Worm (Caenorhabditis elegans) whole organism, L2 larva: Measurements from ENCODE around the gene acds-10.

Experiments
- C34F6.9 ChIP-seq: fragments of 150-350 bp; optimal IDR thresholded peaks from 2 replicates; lab custom pipeline; 2014; ENCODE audit warnings: missing biosample characterization, missing genetic modification characterization
- F13H6.1 ChIP-seq: sonication (generic microtip); optimal IDR thresholded peaks from 2 replicates; lab custom pipeline; 2016; ENCODE audit warnings: missing genetic modification characterization, missing compliant biosample characterization
- R02D3.7 ChIP-seq: fragments of 150-350 bp; optimal IDR thresholded peaks from 2 replicates; lab custom pipeline; 2014; ENCODE audit warnings: missing biosample characterization, missing genetic modification characterization
- ZK546.5 ChIP-seq: sonication (generic microtip); optimal IDR thresholded peaks from 2 replicates; lab custom pipeline; 2017; ENCODE audit warnings: missing biosample characterization, missing genetic modification characterization
- aly-2 ChIP-seq: fragments of 150-350 bp; optimal IDR thresholded peaks from 2 replicates; lab custom pipeline; 2014; ENCODE audit warnings: missing biosample characterization, missing genetic modification characterization
- ama-1 ChIP-seq: fragments of 150-350 bp; optimal IDR thresholded peaks from 2 replicates; lab custom pipeline; 2018; ENCODE audit warnings: inconsistent platforms
- blmp-1 ChIP-seq: sonication (generic microtip); optimal IDR thresholded peaks from 2 replicates; lab custom pipeline; 2017; ENCODE audit warnings: missing genetic modification characterization, mild to moderate bottlenecking, missing compliant biosample characterization, antibody characterized with exemption, moderate library complexity; ENCODE audit not compliant: insufficient read depth
- crh-2 ChIP-seq: sonication (generic microtip); optimal IDR thresholded peaks from 2 replicates; lab custom pipeline; 2017; ENCODE audit warnings: missing biosample characterization, missing genetic modification characterization
- dmd-4 ChIP-seq: sonication (generic microtip); optimal IDR thresholded peaks from 2 replicates; lab custom pipeline; 2017; ENCODE audit warnings: missing biosample characterization, missing genetic modification characterization
- fos-1 ChIP-seq: fragments of 150-350 bp; optimal IDR thresholded peaks from 2 replicates; lab custom pipeline; 2014; ENCODE audit warnings: missing biosample characterization, missing genetic modification characterization
- gmeb-1 ChIP-seq: fragments of 150-350 bp; optimal IDR thresholded peaks from 2 replicates; lab custom pipeline; 2014; ENCODE audit warnings: missing biosample characterization, missing genetic modification characterization
- lin-11 ChIP-seq: fragments of 150-350 bp; sonication (generic microtip); optimal IDR thresholded peaks from 2 replicates; lab custom pipeline; 2014; ENCODE audit warnings: missing biosample characterization, missing genetic modification characterization, inconsistent platforms, mixed read lengths
- lin-39 ChIP-seq: fragments of 150-350 bp; optimal IDR thresholded peaks from 2 replicates; lab custom pipeline; 2014; ENCODE audit warnings: missing biosample characterization, missing genetic modification reagents, missing genetic modification characterization
- lsy-2 ChIP-seq, 2 experiments: fragments of 150-350 bp in 1 of 2; sonication (generic microtip) in 1 of 2; optimal IDR thresholded peaks; 2 replicates each; lab custom pipeline; 2014 to 2017; ENCODE audit warnings: missing biosample characterization in 2 of 2, missing genetic modification characterization in 2 of 2
- mab-5 ChIP-seq: fragments of 150-350 bp; optimal IDR thresholded peaks from 2 replicates; lab custom pipeline; 2014; ENCODE audit warnings: missing biosample characterization, missing genetic modification characterization
- mbf-1 ChIP-seq: sonication (generic microtip); optimal IDR thresholded peaks from 2 replicates; lab custom pipeline; 2017; ENCODE audit warnings: missing biosample characterization, missing genetic modification characterization
- nhr-10 ChIP-seq: sonication (generic microtip); optimal IDR thresholded peaks from 2 replicates; lab custom pipeline; 2017; ENCODE audit warnings: missing biosample characterization, missing genetic modification characterization
- nhr-11 ChIP-seq: fragments of 150-350 bp; optimal IDR thresholded peaks from 2 replicates; lab custom pipeline; 2014; ENCODE audit warnings: missing biosample characterization, missing genetic modification characterization
- nhr-12 ChIP-seq: fragments of 150-350 bp; optimal IDR thresholded peaks from 2 replicates; lab custom pipeline; 2014; ENCODE audit warnings: missing biosample characterization, missing genetic modification characterization
- nhr-129 ChIP-seq: fragments of 150-350 bp; optimal IDR thresholded peaks from 2 replicates; lab custom pipeline; 2014; ENCODE audit warnings: missing biosample characterization, missing genetic modification characterization
- nhr-21 ChIP-seq: fragments of 150-350 bp; optimal IDR thresholded peaks from 2 replicates; lab custom pipeline; 2014; ENCODE audit warnings: missing biosample characterization, missing genetic modification characterization
- nhr-23 ChIP-seq: fragments of 150-350 bp; optimal IDR thresholded peaks from 2 replicates; lab custom pipeline; 2014; ENCODE audit warnings: missing biosample characterization, missing genetic modification reagents, missing genetic modification characterization
- nhr-25 ChIP-seq: fragments of 150-350 bp; sonication (generic microtip); optimal IDR thresholded peaks from 3 replicates; lab custom pipeline; 2014; ENCODE audit warnings: missing biosample characterization, missing genetic modification characterization
- nhr-6 ChIP-seq: fragments of 150-350 bp; optimal IDR thresholded peaks from 2 replicates; lab custom pipeline; 2014; ENCODE audit warnings: missing biosample characterization, missing genetic modification characterization
- nhr-77 ChIP-seq: fragments of 150-350 bp; optimal IDR thresholded peaks from 2 replicates; lab custom pipeline; 2014; ENCODE audit warnings: missing biosample characterization, missing genetic modification characterization
- sem-4 ChIP-seq: fragments of 150-350 bp; optimal IDR thresholded peaks from 2 replicates; lab custom pipeline; 2014; ENCODE audit warnings: missing biosample characterization, missing genetic modification reagents, missing genetic modification characterization
- skn-1 ChIP-seq: sonication (generic microtip); optimal IDR thresholded peaks from 2 replicates; lab custom pipeline; 2017; ENCODE audit warnings: missing biosample characterization, missing genetic modification characterization
- sma-3 ChIP-seq: sonication (generic microtip); optimal IDR thresholded peaks from 2 replicates; lab custom pipeline; 2016; ENCODE audit warnings: missing genetic modification reagents, missing genetic modification characterization, missing compliant biosample characterization
- sma-9 ChIP-seq, 2 experiments: fragments of 150-350 bp in 1 of 2; sonication (generic microtip) in 1 of 2; optimal IDR thresholded peaks; 2 replicates each; lab custom pipeline; 2014 to 2016; ENCODE audit warnings: missing genetic modification characterization in 2 of 2, mild to moderate bottlenecking in 1 of 2, missing biosample characterization in 1 of 2, missing compliant biosample characterization in 1 of 2, missing genetic modification reagents in 1 of 2, moderate library complexity in 1 of 2
- snpc-4 ChIP-seq: fragments of 150-350 bp; optimal IDR thresholded peaks from 2 replicates; lab custom pipeline; 2014; ENCODE audit warnings: missing biosample characterization, missing genetic modification characterization
- unc-39 ChIP-seq: fragments of 150-350 bp; optimal IDR thresholded peaks from 2 replicates; lab custom pipeline; 2014; ENCODE audit warnings: missing biosample characterization, missing genetic modification characterization
- unc-55 ChIP-seq: fragments of 150-350 bp; sonication (generic microtip); optimal IDR thresholded peaks from 3 replicates; lab custom pipeline; 2014; ENCODE audit warnings: missing biosample characterization, missing genetic modification reagents, missing genetic modification characterization
- unc-62 ChIP-seq: fragments of 150-350 bp; optimal IDR thresholded peaks from 2 replicates; lab custom pipeline; 2014; ENCODE audit warnings: missing biosample characterization, missing genetic modification reagents, missing genetic modification characterization
- ztf-1 ChIP-seq: fragments of 200-800 bp; sonication (Bioruptor generic); conservative IDR thresholded peaks from 2 replicates; pipeline ENCODE4 v1.3.6; 2022; ENCODE audit warnings: missing genetic modification characterization, missing compliant biosample characterization
- ztf-11 ChIP-seq: sonication (generic microtip); optimal IDR thresholded peaks from 2 replicates; lab custom pipeline; 2017; ENCODE audit warnings: missing biosample characterization, missing genetic modification characterization
- ztf-4 ChIP-seq: fragments of 150-350 bp; optimal IDR thresholded peaks from 2 replicates; lab custom pipeline; 2014; ENCODE audit warnings: missing biosample characterization, missing genetic modification characterization

The acds-10 gene

DNA sequence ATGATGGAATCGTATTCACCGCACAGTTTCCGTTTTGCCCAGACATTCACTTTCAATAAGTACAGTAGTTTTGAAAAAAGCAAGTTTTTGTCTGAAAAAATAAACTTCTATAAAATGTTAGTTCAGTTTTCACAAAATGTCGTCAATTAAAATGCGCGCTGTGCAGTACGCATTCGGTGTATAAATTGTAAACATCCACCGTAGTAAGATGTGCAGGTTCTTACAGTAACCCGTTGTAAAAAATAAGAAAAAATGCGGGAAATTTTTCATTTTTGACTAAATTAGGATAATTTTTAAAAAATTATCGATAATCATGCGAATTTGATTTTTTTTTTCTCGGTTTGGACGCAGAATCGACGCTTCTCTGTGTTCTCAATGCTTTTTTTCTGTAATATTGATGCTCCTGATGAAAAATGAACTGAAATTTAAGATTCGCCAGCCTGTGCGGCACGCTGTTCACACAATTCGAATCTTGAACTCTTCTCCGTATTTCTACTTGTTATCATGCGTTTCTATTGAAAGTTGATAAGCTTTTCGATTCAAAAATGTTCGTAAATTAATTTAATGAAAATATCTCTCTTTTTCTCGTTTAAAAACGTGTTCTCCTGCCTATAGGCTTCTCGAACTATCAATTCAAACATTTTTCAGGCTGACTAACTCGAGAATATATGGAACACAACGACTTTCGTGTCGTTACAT lies 30.2 kb upstream of the acds-10 start, which contains the start of gene rga-3:
TSS of gene rga-3 (plus strand) at position 649 of the 699 bp plus-strand sequence.
- TF ChIP-seq skn-1 (tag; lab: Kevin White, UChicago) = no peak
- no peak for TF ChIP-seq snpc-4
- TF ChIP-seq sem-4 (tag; lab: Kevin White, UChicago) = no peak
- TF ChIP-seq nhr-129 = no peak
- no peak for TF ChIP-seq aly-2 (tag; lab: Kevin White, UChicago)
- no peak for TF ChIP-seq nhr-12 (tag; lab: Kevin White, UChicago)
- TF ChIP-seq gmeb-1 (tag; lab: Kevin White, UChicago) = no peak
- no peak for TF ChIP-seq mab-5 (tag; lab: Kevin White, UChicago)
- TF ChIP-seq nhr-25 (tag; lab: Kevin White, UChicago) = no peak
- TF ChIP-seq F13H6.1 (tag; lab: Kevin White, UChicago) = no peak
- no peak for TF ChIP-seq nhr-11 (tag; lab: Kevin White, UChicago)
- TF ChIP-seq nhr-21 (tag; lab: Kevin White, UChicago) = no peak
- TF ChIP-seq ama-1 (lab: Kevin White, UChicago) = no peak
- no peak for TF ChIP-seq dmd-4
- no peak for TF ChIP-seq R02D3.7 (tag; lab: Kevin White, UChicago)
- no peak for TF ChIP-seq fos-1 (tag; lab: Kevin White, UChicago)

DNA sequence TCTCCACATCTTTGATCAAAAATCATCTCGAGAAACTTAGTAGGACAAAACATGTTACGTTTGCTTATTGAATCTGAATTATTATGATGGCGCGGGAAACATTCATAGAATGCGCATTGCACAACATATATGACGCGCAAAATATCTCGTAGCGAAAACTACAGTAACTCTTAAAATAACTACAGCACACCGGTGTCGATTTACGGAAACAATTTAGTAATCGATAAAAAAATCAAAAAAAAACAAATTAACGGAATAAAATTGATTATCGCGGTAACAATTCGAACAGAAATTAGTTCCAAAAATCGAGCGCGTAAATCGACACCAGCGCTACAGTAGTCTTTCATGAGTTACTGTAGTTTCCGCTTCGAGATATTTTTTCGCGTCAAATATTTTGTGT lies 25.5 kb upstream of the acds-10 start:
- no peak for TF ChIP-seq blmp-1 (tag; lab: Kevin White, UChicago)
- TF ChIP-seq aly-2 (tag; lab: Kevin White, UChicago) = no peak
- TF ChIP-seq ztf-11 (tag; lab: Kevin White, UChicago) = no peak
- no peak for TF ChIP-seq sma-9 (GFP tag; optimal IDR thresholded peaks at IDR 0.05; lab: Kevin White, UChicago)
- TF ChIP-seq sma-9 (tag; optimal IDR thresholded peaks at IDR 0.05; lab: Kevin White, UChicago) = no peak
- no peak for TF ChIP-seq nhr-21 (tag; lab: Kevin White, UChicago)
- TF ChIP-seq sma-3 (GFP tag; lab: Kevin White, UChicago) = no peak
- TF ChIP-seq nhr-6 = no peak

DNA sequence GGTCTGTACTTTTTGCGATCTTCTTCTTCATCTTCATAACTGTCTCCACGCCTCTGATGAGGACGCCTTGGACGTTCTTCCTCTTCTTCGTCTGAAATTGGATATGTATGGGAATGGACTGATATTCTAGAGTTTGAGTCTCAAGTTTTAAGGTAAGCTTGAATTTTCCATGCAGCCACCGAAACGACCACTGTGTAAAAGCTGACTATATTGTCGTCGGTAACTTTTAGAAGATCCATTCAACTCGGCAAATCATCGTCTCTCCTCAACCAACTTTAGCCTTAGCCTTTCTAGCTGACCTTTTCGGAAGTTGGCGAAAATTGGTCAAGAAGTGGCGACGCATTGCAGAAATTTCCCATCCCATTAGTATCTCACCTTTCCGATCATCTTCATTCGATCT lies 23.2 kb upstream of the acds-10 start:
- no peak for TF ChIP-seq unc-62 (GFP tag; lab: Kevin White, UChicago)
- no peak for TF ChIP-seq ztf-1 (GFP tag; lab: Robert Waterston, UW)
- TF ChIP-seq nhr-12 (tag; lab: Kevin White, UChicago) = no peak
- TF ChIP-seq C34F6.9 = no peak
- no peak for TF ChIP-seq mbf-1 (tag; lab: Kevin White, UChicago)
- TF ChIP-seq lin-39 (tag; lab: Kevin White, UChicago) = no peak
- TF ChIP-seq nhr-23 = no peak
- no peak for TF ChIP-seq ztf-4 (tag; lab: Kevin White, UChicago)
- no peak for TF ChIP-seq lin-11 (tag; lab: Kevin White, UChicago)
- TF ChIP-seq crh-2 (tag; lab: Kevin White, UChicago) = no peak
- TF ChIP-seq ztf-11 (tag; lab: Kevin White, UChicago) = no peak
- no peak for TF ChIP-seq nhr-11 (tag; lab: Kevin White, UChicago)

DNA sequence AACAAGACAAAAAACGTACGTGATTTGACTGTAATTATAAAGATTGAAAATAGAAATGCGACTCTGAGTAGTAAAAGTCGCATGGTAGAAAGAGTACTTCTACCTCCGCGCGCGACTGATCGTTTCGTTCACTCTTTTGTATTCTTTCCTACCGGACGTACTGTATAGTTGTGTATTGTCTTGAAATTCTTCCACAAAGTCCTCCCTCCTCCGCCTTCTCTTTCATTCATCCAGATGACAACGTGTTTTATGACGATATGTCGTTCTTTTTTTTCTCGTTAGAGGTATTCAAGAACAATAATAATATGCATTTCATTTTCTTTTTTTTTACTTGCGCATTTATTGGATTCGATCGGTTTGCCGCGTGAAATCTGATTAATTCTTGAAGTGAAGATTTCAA lies 21.2 kb upstream of the acds-10 start, which contains the start of gene K09H11.4:
TSS of gene K09H11.4 (minus strand) at position 101 of the 400 bp plus-strand sequence.
- TF ChIP-seq snpc-4 (no peak), lsy-2 (tag; optimal IDR thresholded peaks at IDR 0.05; lab: Kevin White, UChicago) (no peak), sem-4 (tag; lab: Kevin White, UChicago) (no peak), lin-11 (tag; lab: Kevin White, UChicago) (no peak), unc-62 (GFP tag; lab: Kevin White, UChicago) (no peak), nhr-129 (no peak), unc-55 (GFP tag; lab: Kevin White, UChicago) (no peak)

DNA sequence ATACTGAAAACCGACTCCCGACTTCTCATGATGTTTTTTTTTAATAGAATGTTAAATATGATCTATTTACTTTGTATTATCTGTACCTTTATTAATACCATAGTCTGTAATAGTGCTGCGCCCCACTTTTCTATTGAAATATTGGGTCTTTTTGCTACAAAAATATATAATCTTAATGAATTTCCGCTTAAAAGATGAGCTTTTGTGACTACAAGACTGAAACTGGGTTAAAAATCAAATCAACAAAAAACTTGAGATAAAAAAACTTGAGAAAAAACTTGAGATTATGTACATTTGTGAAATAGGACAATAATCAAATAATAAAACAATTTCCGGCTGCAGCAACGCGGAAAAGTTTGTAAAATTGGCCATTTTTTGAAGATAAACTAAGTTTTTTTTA lies 16.8 kb upstream of the acds-10 start, which contains the start of gene K09H11.15:
TSS of gene K09H11.15 (minus strand) at position 101 of the 400 bp plus-strand sequence.
- TF ChIP-seq ztf-4 (tag; lab: Kevin White, UChicago) (no peak), lin-11 (tag; lab: Kevin White, UChicago) (no peak), nhr-25 (tag; lab: Kevin White, UChicago) (no peak), ztf-1 (GFP tag; lab: Robert Waterston, UW) (no peak), mab-5 (tag; lab: Kevin White, UChicago) (no peak), sma-9 (GFP tag; optimal IDR thresholded peaks at IDR 0.05; lab: Kevin White, UChicago) (no peak), sma-9 (tag; optimal IDR thresholded peaks at IDR 0.05; lab: Kevin White, UChicago) (no peak), ZK546.5 (tag; lab: Kevin White, UChicago) (no peak), snpc-4 (no peak), unc-39 (tag; lab: Kevin White, UChicago) (no peak), C34F6.9 (no peak), R02D3.7 (tag; lab: Kevin White, UChicago) (no peak), mbf-1 (tag; lab: Kevin White, UChicago) (no peak), nhr-6 (no peak), gmeb-1 (tag; lab: Kevin White, UChicago) (no peak), nhr-77 (no peak), nhr-129 (no peak), nhr-10 (tag; lab: Kevin White, UChicago) (no peak), blmp-1 (tag; lab: Kevin White, UChicago) (no peak)
